Fruit fly (Drosophila melanogaster) S2 (cell line): ENCODE results near the gene CG15283.

Source experiments
- CG8478 ChIP-seq: fragments of >200 bp; optimal IDR thresholded peaks from 2 replicates; lab custom pipeline; 2018
- CTCF ChIP-seq, 2 experiments: fragments of >200 bp; optimal IDR thresholded peaks; 2 replicates each; lab custom pipeline; 2018

- TF ChIP-seq CTCF (optimal IDR thresholded peaks at IDR 0.05; lab: Kevin White, UChicago) = no peak
- TF ChIP-seq CG8478 (lab: Kevin White, UChicago) = no peak
These were observed 25.9 kb upstream of the CG15283 start for dm6 chr2L:14476501-14477067.
